Worm (Caenorhabditis elegans) whole organism, young adult: Measurements from ENCODE around the gene sma-10.
A peak's percentile ranks its signal among the peaks of the same experiment; 100 is the strongest.

Experiments used
- B0261.1 ChIP-seq: sonication (generic microtip); optimal IDR thresholded peaks from 2 replicates; lab custom pipeline; 2016; ENCODE audit warnings: mild to moderate bottlenecking, missing genetic modification characterization, moderate library complexity, missing compliant biosample characterization
- C17E4.6 ChIP-seq: fragments of 200-800 bp; sonication (Bioruptor generic); IDR thresholded peaks from 2 replicates; pipeline ENCODE4 v1.3.6; 2022; ENCODE audit warnings: missing genetic modification reagents, missing genetic modification characterization, missing compliant biosample characterization
- F49E8.2 ChIP-seq: sonication (generic microtip); optimal IDR thresholded peaks from 3 replicates; lab custom pipeline; 2017; ENCODE audit warnings: missing genetic modification characterization, mild to moderate bottlenecking, missing compliant biosample characterization, antibody characterized with exemption, moderate library complexity; ENCODE audit not compliant: insufficient read depth
- F55B11.4 ChIP-seq: sonication (generic microtip); optimal IDR thresholded peaks from 2 replicates; lab custom pipeline; 2016; ENCODE audit warnings: missing compliant biosample characterization, missing genetic modification characterization, borderline replicate concordance; ENCODE audit not compliant: insufficient read depth
- T26A5.8 ChIP-seq: sonication (generic microtip); optimal IDR thresholded peaks from 2 replicates; lab custom pipeline; 2016; ENCODE audit warnings: missing genetic modification characterization, missing compliant biosample characterization
- Y53G8AR.9 ChIP-seq: fragments of 200-800 bp; sonication (Bioruptor generic); conservative IDR thresholded peaks from 2 replicates; pipeline ENCODE4 v1.3.6; 2022; ENCODE audit warnings: missing genetic modification reagents, missing genetic modification characterization, missing compliant biosample characterization
- Y67H2A.10 ChIP-seq: fragments of 200-800 bp; sonication (Bioruptor generic); conservative IDR thresholded peaks from 2 replicates; pipeline ENCODE4 v1.3.6; 2022; ENCODE audit warnings: missing genetic modification reagents, missing genetic modification characterization, missing compliant biosample characterization
- Y95B8A.8 ChIP-seq: fragments of 200-800 bp; sonication (Bioruptor generic); IDR thresholded peaks from 2 replicates; pipeline ENCODE4 v1.3.6; 2022; ENCODE audit warnings: missing genetic modification reagents, missing genetic modification characterization, missing compliant biosample characterization
- ZK185.1 ChIP-seq: sonication (generic microtip); optimal IDR thresholded peaks from 2 replicates; lab custom pipeline; 2016; ENCODE audit warnings: mild to moderate bottlenecking, missing genetic modification characterization, missing compliant biosample characterization; ENCODE audit not compliant: poor library complexity, severe bottlenecking
- ama-1 ChIP-seq, 3 experiments: fragments of 150-350 bp in 1 of 3; sonication (generic microtip) in 2 of 3; optimal IDR thresholded peaks; 2 replicates each; lab custom pipeline; 2014 to 2018; ENCODE audit warnings: missing biosample characterization in 2 of 3, missing genetic modification characterization in 2 of 3, missing genetic modification reagents in 2 of 3
- aptf-2 ChIP-seq: fragments of 200-800 bp; sonication (Bioruptor generic); conservative IDR thresholded peaks from 2 replicates; pipeline ENCODE4 v1.3.6; 2022; ENCODE audit warnings: missing genetic modification reagents, missing genetic modification characterization, missing compliant biosample characterization
- atf-7 ChIP-seq: sonication (generic microtip); optimal IDR thresholded peaks from 2 replicates; lab custom pipeline; 2017; ENCODE audit warnings: mild to moderate bottlenecking, missing genetic modification characterization, missing compliant biosample characterization
- athp-1 ChIP-seq: sonication (generic microtip); optimal IDR thresholded peaks from 2 replicates; lab custom pipeline; 2017; ENCODE audit warnings: mild to moderate bottlenecking, missing genetic modification characterization, missing compliant biosample characterization
- attf-5 ChIP-seq: fragments of 200-800 bp; sonication (Bioruptor generic); optimal IDR thresholded peaks from 2 replicates; lab custom pipeline; 2018; ENCODE audit warnings: mild to moderate bottlenecking, missing genetic modification characterization, missing compliant biosample characterization
- attf-6 ChIP-seq: fragments of 200-800 bp; sonication (Bioruptor generic); IDR thresholded peaks from 2 replicates; pipeline ENCODE4 v1.3.6; 2022; ENCODE audit warnings: missing genetic modification reagents, missing genetic modification characterization, missing compliant biosample characterization
- ccch-3 ChIP-seq: fragments of 200-800 bp; sonication (Bioruptor generic); optimal IDR thresholded peaks from 2 replicates; lab custom pipeline; 2018; ENCODE audit warnings: mild to moderate bottlenecking, missing genetic modification characterization, missing compliant biosample characterization
- cebp-1 ChIP-seq, 2 experiments: fragments of 200-800 bp in 1 of 2; sonication (Bioruptor generic) in 1 of 2; sonication (generic microtip) in 1 of 2; IDR thresholded peaks in 1 of 2; optimal IDR thresholded peaks in 1 of 2; 2 replicates each; pipeline versions ENCODE4 v1.3.6 to Lab custom; 2017 to 2022; ENCODE audit warnings: missing compliant biosample characterization in 2 of 2, missing genetic modification characterization in 2 of 2, mild to moderate bottlenecking in 1 of 2, missing genetic modification reagents in 1 of 2, moderate library complexity in 1 of 2
- ceh-58 ChIP-seq: fragments of 200-800 bp; sonication (Bioruptor generic); IDR thresholded peaks from 2 replicates; pipeline ENCODE4 v1.3.6; 2022; ENCODE audit warnings: missing genetic modification characterization, missing compliant biosample characterization
- dox-1 ChIP-seq: fragments of 200-800 bp; sonication (Bioruptor generic); IDR thresholded peaks from 2 replicates; pipeline ENCODE4 v1.3.6; 2022; ENCODE audit warnings: missing genetic modification reagents, missing genetic modification characterization, missing compliant biosample characterization
- dpl-1 ChIP-seq: fragments of 150-350 bp; optimal IDR thresholded peaks from 2 replicates; lab custom pipeline; 2014; ENCODE audit warnings: missing biosample characterization, missing genetic modification reagents, missing genetic modification characterization
- efl-1 ChIP-seq: fragments of 150-350 bp; optimal IDR thresholded peaks from 2 replicates; lab custom pipeline; 2014; ENCODE audit warnings: missing biosample characterization, missing genetic modification reagents, missing genetic modification characterization
- lin-35 ChIP-seq, 3 experiments: fragments of 150-350 bp in 2 of 3; sonication (generic microtip) in 1 of 3; optimal IDR thresholded peaks; 2 replicates each; lab custom pipeline; 2014 to 2018; ENCODE audit warnings: missing biosample characterization in 3 of 3, missing genetic modification characterization in 3 of 3, missing genetic modification reagents in 3 of 3
- lin-40 ChIP-seq: sonication (generic microtip); optimal IDR thresholded peaks from 2 replicates; lab custom pipeline; 2016; ENCODE audit warnings: missing genetic modification characterization, mild to moderate bottlenecking, missing compliant biosample characterization, missing genotype, missing genetic modification reagents
- lin-54 ChIP-seq: fragments of 200-800 bp; sonication (Bioruptor generic); optimal IDR thresholded peaks from 2 replicates; lab custom pipeline; 2018; ENCODE audit warnings: mild to moderate bottlenecking, missing genetic modification characterization, missing compliant biosample characterization
- madf-8 ChIP-seq: fragments of 200-800 bp; sonication (Bioruptor generic); conservative IDR thresholded peaks from 2 replicates; pipeline ENCODE4 v1.3.6; 2022; ENCODE audit warnings: missing genetic modification reagents, missing genetic modification characterization, missing compliant biosample characterization
- mcd-1 ChIP-seq: fragments of 200-800 bp; sonication (Bioruptor generic); IDR thresholded peaks from 2 replicates; pipeline ENCODE4 v1.3.6; 2022; ENCODE audit warnings: missing genetic modification reagents, missing genetic modification characterization, missing compliant biosample characterization
- mxl-1 ChIP-seq: sonication (generic microtip); optimal IDR thresholded peaks from 2 replicates; lab custom pipeline; 2016; ENCODE audit warnings: missing genetic modification characterization, missing compliant biosample characterization
- nfyb-1 ChIP-seq: fragments of 200-800 bp; sonication (Bioruptor generic); IDR thresholded peaks from 2 replicates; pipeline ENCODE4 v1.3.6; 2022; ENCODE audit warnings: missing genetic modification reagents, missing genetic modification characterization, missing compliant biosample characterization
- nhr-80 ChIP-seq: sonication (generic microtip); optimal IDR thresholded peaks from 2 replicates; lab custom pipeline; 2016; ENCODE audit warnings: missing genetic modification characterization, missing compliant biosample characterization
- pbrm-1 ChIP-seq: fragments of 200-800 bp; sonication (Bioruptor generic); IDR thresholded peaks from 2 replicates; pipeline ENCODE4 v1.3.6; 2022; ENCODE audit warnings: missing genetic modification reagents, missing genetic modification characterization, missing compliant biosample characterization
- repo-1 ChIP-seq: sonication (generic microtip); optimal IDR thresholded peaks from 2 replicates; lab custom pipeline; 2017; ENCODE audit warnings: mild to moderate bottlenecking, missing genetic modification characterization, missing compliant biosample characterization
- snpc-1.1 ChIP-seq: sonication (generic microtip); optimal IDR thresholded peaks from 2 replicates; lab custom pipeline; 2017; ENCODE audit warnings: missing genetic modification characterization, mild to moderate bottlenecking, missing compliant biosample characterization, antibody characterized with exemption, moderate library complexity, missing genotype, missing genetic modification reagents; ENCODE audit not compliant: insufficient read depth
- snpc-4 ChIP-seq, 5 experiments: fragments of 150-350 bp in 1 of 5; sonication (generic microtip) in 4 of 5; optimal IDR thresholded peaks; 2 replicates each; lab custom pipeline; 2014 to 2018; ENCODE audit warnings: missing genetic modification characterization in 5 of 5, missing biosample characterization in 3 of 5, antibody characterized with exemption in 2 of 5, mild to moderate bottlenecking in 2 of 5, missing compliant biosample characterization in 2 of 5, missing genotype in 2 of 5, moderate library complexity in 2 of 5, missing genetic modification reagents in 1 of 5
- tbp1 ChIP-seq: fragments of 200-800 bp; sonication (Bioruptor generic); optimal IDR thresholded peaks from 2 replicates; lab custom pipeline; 2018; ENCODE audit warnings: mild to moderate bottlenecking, missing genetic modification characterization, missing compliant biosample characterization
- zfh-2 ChIP-seq: fragments of 200-800 bp; sonication (Bioruptor generic); conservative IDR thresholded peaks from 2 replicates; pipeline ENCODE4 v1.3.6; 2022; ENCODE audit warnings: missing genetic modification reagents, missing genetic modification characterization, missing compliant biosample characterization

Gene sma-10

DNA sequence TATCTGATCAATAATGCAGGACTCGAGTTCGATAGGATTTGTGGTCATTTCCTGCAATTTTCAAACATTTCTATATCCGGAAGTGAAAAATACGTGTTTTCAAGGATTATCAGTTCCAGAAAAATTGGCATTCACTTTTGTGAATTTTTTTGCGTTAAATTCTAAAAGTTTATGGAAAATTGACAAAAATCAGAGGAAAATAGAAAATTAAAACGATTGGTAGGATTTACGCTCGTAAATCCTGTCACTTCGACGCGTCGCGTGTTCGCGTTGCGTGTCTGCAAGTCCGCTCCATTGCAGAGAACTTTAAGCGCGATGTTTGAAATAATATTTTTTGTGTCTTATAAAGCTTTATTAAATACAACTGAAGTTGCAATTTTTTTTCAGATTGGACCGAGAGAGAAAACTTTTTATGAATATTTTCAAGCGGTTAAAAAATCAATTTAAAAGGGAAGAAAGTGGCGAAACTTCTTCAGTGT is 18.8 kb upstream of the sma-10 start, which contains the start of gene rcat-1 (continued):
- no peak for TF ChIP-seq repo-1 (tag; lab: Kevin White, UChicago)
- TF ChIP-seq snpc-4 (GFP tag; optimal IDR thresholded peaks at IDR 0.05; lab: Kevin White, UChicago), result no peak
- peak in 1 of 4 experiments; percentile 45 for TF ChIP-seq snpc-4 (tag; optimal IDR thresholded peaks at IDR 0.05; lab: Kevin White, UChicago)
- no peak for TF ChIP-seq ceh-58
- peak; percentile 5 for TF ChIP-seq F49E8.2 (tag; lab: Kevin White, UChicago)
- no peak for TF ChIP-seq T26A5.8 (tag; lab: Kevin White, UChicago)
- TF ChIP-seq nfyb-1 (GFP tag; lab: Robert Waterston, UW), result peak; percentile 47; the same call in 1 of the 2 replicates
- TF ChIP-seq dox-1 (GFP tag; lab: Robert Waterston, UW), result no peak
- peak; percentile 3 for TF ChIP-seq tbp1 (GFP tag; lab: Kevin White, UChicago)
- no peak for TF ChIP-seq attf-6 (GFP tag; lab: Robert Waterston, UW)
- no peak for TF ChIP-seq Y53G8AR.9
- no peak for TF ChIP-seq madf-8 (GFP tag; lab: Robert Waterston, UW)
- TF ChIP-seq Y67H2A.10 (GFP tag; lab: Robert Waterston, UW), result no peak; the same call in 1 of the 2 replicates
- peak; percentile 71 for TF ChIP-seq dpl-1 (GFP tag; lab: Kevin White, UChicago)
- no peak for TF ChIP-seq atf-7 (tag; lab: Kevin White, UChicago)

DNA sequence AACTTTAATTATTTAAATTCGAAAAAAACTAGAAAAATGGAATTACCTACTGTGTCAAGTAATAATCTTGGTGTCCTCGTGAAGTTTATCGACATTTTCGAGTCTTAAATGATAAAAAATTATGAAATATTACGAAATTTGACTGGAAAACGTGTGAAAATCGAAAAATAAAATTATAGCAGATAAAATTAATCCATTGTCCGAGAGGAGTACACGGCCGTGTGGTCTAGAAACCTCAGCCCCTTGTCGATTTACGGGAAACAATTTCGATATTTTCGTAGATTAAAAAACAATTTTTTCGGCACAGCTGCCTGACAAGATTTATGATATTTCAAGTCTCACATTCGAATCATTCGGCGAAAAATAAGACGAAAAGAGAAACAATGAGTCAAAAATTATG is 17.1 kb upstream of the sma-10 start, which contains the start of gene R02D3.8:
TSS of gene R02D3.8 (minus strand) at position 109 of the 400 bp plus-strand sequence.
- TF ChIP-seq ZK185.1 (tag; lab: Kevin White, UChicago), result peak; percentile 33
- TF ChIP-seq mcd-1 (GFP tag; lab: Robert Waterston, UW), result 0 out of 2 replicates have a peak, but pooled peaks have one; percentile 39
- no peak for TF ChIP-seq F49E8.2 (tag; lab: Kevin White, UChicago)
- TF ChIP-seq attf-5 (GFP tag; lab: Kevin White, UChicago), result peak; percentile 17
- TF ChIP-seq pbrm-1 (GFP tag; lab: Robert Waterston, UW), result no peak
- no peak for TF ChIP-seq cebp-1 (GFP tag; IDR thresholded peaks at IDR 0.05; lab: Robert Waterston, UW)
- peak; percentile 56 for TF ChIP-seq cebp-1 (tag; optimal IDR thresholded peaks at IDR 0.05; lab: Kevin White, UChicago)
- no peak for TF ChIP-seq nhr-80
- TF ChIP-seq C17E4.6 (GFP tag; lab: Robert Waterston, UW), result no peak
- TF ChIP-seq B0261.1 (tag; lab: Kevin White, UChicago), result no peak
- no peak for TF ChIP-seq Y53G8AR.9

DNA sequence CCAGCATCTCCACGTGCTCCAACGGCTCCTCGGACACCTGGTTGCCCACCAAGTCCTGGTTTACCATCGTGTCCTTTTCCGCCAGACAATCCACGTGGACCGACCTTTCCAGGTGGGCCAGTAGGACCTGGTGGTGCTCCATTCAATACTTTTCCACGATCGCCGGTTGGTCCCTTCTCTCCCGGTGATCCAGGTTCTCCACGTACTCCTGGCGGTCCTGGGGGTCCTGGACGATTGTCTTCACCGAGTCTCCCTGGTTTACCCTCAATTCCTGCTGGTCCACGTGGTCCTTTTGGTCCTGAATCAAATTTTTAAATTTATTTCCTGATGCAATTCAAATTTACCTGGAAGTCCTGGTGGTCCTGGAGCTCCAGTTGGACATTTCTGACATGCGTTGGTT is 15.9 kb upstream of the sma-10 start:
- TF ChIP-seq Y95B8A.8 (GFP tag; lab: Robert Waterston, UW), result no peak
- TF ChIP-seq zfh-2 (GFP tag; lab: Robert Waterston, UW), result peak; percentile 56

DNA sequence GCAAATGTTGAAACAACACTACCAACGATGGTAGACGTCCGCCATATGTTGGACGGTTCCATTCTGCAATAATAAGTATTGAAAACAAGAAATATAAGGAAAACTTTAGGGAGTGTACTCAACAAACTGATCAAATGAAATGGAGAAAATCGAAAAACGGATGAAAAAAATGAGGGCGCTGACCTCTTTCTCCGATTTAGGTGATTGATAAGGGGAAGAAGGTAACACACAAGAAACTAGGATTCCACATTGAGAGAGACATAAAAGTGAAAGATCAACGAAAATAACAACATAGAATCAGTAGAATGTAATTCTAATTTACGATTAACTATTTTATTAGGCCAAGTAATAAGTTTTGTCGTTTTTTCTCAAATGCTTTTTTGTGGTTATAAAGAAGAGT is 15.1 kb upstream of the sma-10 start, which contains the start of gene dpy-9:
TSS of gene dpy-9 (minus strand) at position 63 of the 400 bp plus-strand sequence.
- TF ChIP-seq ama-1 (optimal IDR thresholded peaks at IDR 0.05; lab: Kevin White, UChicago) (no peak), ama-1 (GFP tag; optimal IDR thresholded peaks at IDR 0.05; lab: Kevin White, UChicago) (no peak), nfyb-1 (GFP tag; lab: Robert Waterston, UW) (no peak), aptf-2 (GFP tag; lab: Robert Waterston, UW) (no peak), snpc-1.1 (tag; lab: Kevin White, UChicago) (no peak)
- TF ChIP-seq, all 124 proteins: peak for 0

DNA sequence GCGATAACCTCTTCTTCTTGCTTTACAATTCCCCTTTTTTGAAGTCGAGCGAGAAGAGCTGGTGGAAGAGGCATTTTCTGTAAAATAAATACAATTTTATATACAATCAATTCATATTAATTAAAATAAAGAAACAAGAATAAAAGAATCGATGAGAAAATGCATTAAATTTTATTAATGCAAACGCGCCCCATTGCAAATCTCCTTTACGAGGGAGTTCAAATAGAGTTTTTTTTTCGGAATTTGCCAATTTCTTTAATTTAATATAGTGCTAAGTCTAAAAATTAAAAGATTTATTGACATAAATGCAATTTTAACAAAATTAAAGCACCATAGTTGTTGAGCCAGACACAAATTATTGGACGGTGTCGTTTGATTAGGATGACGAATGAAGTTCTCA is 12.6 kb upstream of the sma-10 start, which contains the start of gene pqbp-1.1:
TSS of gene pqbp-1.1 (minus strand) at position 77 of the 400 bp plus-strand sequence.
- no peak for TF ChIP-seq ama-1 (optimal IDR thresholded peaks at IDR 0.05; lab: Kevin White, UChicago)
- TF ChIP-seq ama-1 (GFP tag; optimal IDR thresholded peaks at IDR 0.05; lab: Kevin White, UChicago), result peak in 1 of 2 experiments; percentile 19
- peak; percentile 88 for TF ChIP-seq mcd-1 (GFP tag; lab: Robert Waterston, UW)
- TF ChIP-seq lin-35 (GFP tag; optimal IDR thresholded peaks at IDR 0.05; lab: Kevin White, UChicago), result peak in 1 of 3 experiments; percentile 90
- no peak for TF ChIP-seq B0261.1 (tag; lab: Kevin White, UChicago)
- no peak for TF ChIP-seq athp-1 (tag; lab: Kevin White, UChicago)
- no peak for TF ChIP-seq mxl-1 (tag; lab: Kevin White, UChicago)
- no peak for TF ChIP-seq ccch-3 (GFP tag; lab: Kevin White, UChicago)
- TF ChIP-seq lin-40 (tag; lab: Kevin White, UChicago), result peak; percentile 32
- TF ChIP-seq tbp1 (GFP tag; lab: Kevin White, UChicago), result no peak
- TF ChIP-seq efl-1, result peak; percentile 55
- no peak for TF ChIP-seq F55B11.4 (tag; lab: Kevin White, UChicago)
- peak; percentile 79 for TF ChIP-seq lin-54 (GFP tag; lab: Kevin White, UChicago)
